Worm (Caenorhabditis elegans) whole organism, late embryonic: ENCODE data around the gene atg-16.2.
A peak's percentile ranks its signal among the peaks of the same experiment; 100 is the strongest.

Source experiments
- Y22D7AL.16 ChIP-seq: sonication (generic microtip); optimal IDR thresholded peaks from 2 replicates; lab custom pipeline; 2016; ENCODE audit warnings: missing genetic modification characterization, missing compliant biosample characterization
- ama-1 ChIP-seq: fragments of 150-350 bp; optimal IDR thresholded peaks from 2 replicates; lab custom pipeline; 2014
- ceh-14 ChIP-seq: sonication (generic microtip); optimal IDR thresholded peaks from 2 replicates; lab custom pipeline; 2016; ENCODE audit warnings: missing genotype, missing genetic modification characterization, missing compliant biosample characterization
- ceh-18 ChIP-seq: sonication (generic microtip); optimal IDR thresholded peaks from 2 replicates; lab custom pipeline; 2016; ENCODE audit warnings: missing genetic modification characterization, missing compliant biosample characterization
- ceh-19 ChIP-seq: fragments of 200-800 bp; sonication (Bioruptor generic); optimal IDR thresholded peaks from 2 replicates; lab custom pipeline; 2018; ENCODE audit warnings: mild to moderate bottlenecking, missing genetic modification characterization, missing compliant biosample characterization
- ceh-24 ChIP-seq: sonication (generic microtip); optimal IDR thresholded peaks from 2 replicates; lab custom pipeline; 2016; ENCODE audit warnings: mild to moderate bottlenecking, missing genetic modification characterization, missing compliant biosample characterization
- ceh-30 ChIP-seq: fragments of 150-350 bp; optimal IDR thresholded peaks from 2 replicates; lab custom pipeline; 2014; ENCODE audit warnings: missing biosample characterization, missing genetic modification characterization
- ceh-31 ChIP-seq: sonication (generic microtip); optimal IDR thresholded peaks from 2 replicates; lab custom pipeline; 2016; ENCODE audit warnings: missing genetic modification characterization, missing compliant biosample characterization
- ceh-48 ChIP-seq: sonication (generic microtip); optimal IDR thresholded peaks from 2 replicates; lab custom pipeline; 2016; ENCODE audit warnings: missing genetic modification characterization, inconsistent platforms, missing compliant biosample characterization
- ceh-9 ChIP-seq: sonication (generic microtip); optimal IDR thresholded peaks from 2 replicates; lab custom pipeline; 2016; ENCODE audit warnings: mild to moderate bottlenecking, missing genetic modification characterization, inconsistent platforms, missing compliant biosample characterization
- che-1 ChIP-seq: sonication (generic microtip); optimal IDR thresholded peaks from 2 replicates; lab custom pipeline; 2016; ENCODE audit warnings: mild to moderate bottlenecking, missing genetic modification characterization, missing compliant biosample characterization
- fax-1 ChIP-seq: sonication (generic microtip); optimal IDR thresholded peaks from 2 replicates; lab custom pipeline; 2016; ENCODE audit warnings: missing genotype, missing genetic modification characterization, missing compliant biosample characterization
- hlh-15 ChIP-seq: sonication (generic microtip); optimal IDR thresholded peaks from 2 replicates; lab custom pipeline; 2016; ENCODE audit warnings: missing genetic modification characterization, missing compliant biosample characterization
- hlh-30 ChIP-seq: sonication (generic microtip); optimal IDR thresholded peaks from 2 replicates; lab custom pipeline; 2017; ENCODE audit warnings: antibody characterized with exemption, missing genetic modification characterization, missing compliant biosample characterization; ENCODE audit not compliant: insufficient read depth
- hlh-6 ChIP-seq: sonication (generic microtip); optimal IDR thresholded peaks from 2 replicates; lab custom pipeline; 2016; ENCODE audit warnings: missing genotype, missing genetic modification characterization, missing compliant biosample characterization
- hlh-8 ChIP-seq: sonication (generic microtip); optimal IDR thresholded peaks from 2 replicates; lab custom pipeline; 2016; ENCODE audit warnings: missing genotype, missing genetic modification characterization, missing compliant biosample characterization
- lin-11 ChIP-seq: fragments of 200-800 bp; sonication (Bioruptor generic); optimal IDR thresholded peaks from 2 replicates; lab custom pipeline; 2018; ENCODE audit warnings: mild to moderate bottlenecking, missing genetic modification characterization, missing compliant biosample characterization
- nfya-1 ChIP-seq: sonication (generic microtip); optimal IDR thresholded peaks from 2 replicates; lab custom pipeline; 2017; ENCODE audit warnings: missing genetic modification characterization, mild to moderate bottlenecking, missing compliant biosample characterization, antibody characterized with exemption, moderate library complexity
- nhr-11 ChIP-seq: fragments of 150-350 bp; optimal IDR thresholded peaks from 2 replicates; lab custom pipeline; 2014; ENCODE audit warnings: missing biosample characterization, missing genetic modification characterization
- npax-4 ChIP-seq: sonication (generic microtip); optimal IDR thresholded peaks from 2 replicates; lab custom pipeline; 2016; ENCODE audit warnings: missing genetic modification characterization, missing compliant biosample characterization
- pag-3 ChIP-seq: sonication (generic microtip); optimal IDR thresholded peaks from 2 replicates; lab custom pipeline; 2016; ENCODE audit warnings: missing compliant biosample characterization, missing genetic modification characterization, borderline replicate concordance
- pat-9 ChIP-seq: fragments of 200-800 bp; sonication (Bioruptor generic); optimal IDR thresholded peaks from 2 replicates; lab custom pipeline; 2018; ENCODE audit warnings: mild to moderate bottlenecking, missing genetic modification characterization, moderate library complexity, missing compliant biosample characterization
- pax-1 ChIP-seq: fragments of 150-350 bp; optimal IDR thresholded peaks from 2 replicates; lab custom pipeline; 2014; ENCODE audit warnings: missing biosample characterization, missing genetic modification characterization
- ref-2 ChIP-seq: sonication (generic microtip); optimal IDR thresholded peaks from 2 replicates; lab custom pipeline; 2016; ENCODE audit warnings: missing genetic modification characterization, missing compliant biosample characterization
- rnt-1 ChIP-seq: sonication (generic microtip); optimal IDR thresholded peaks from 2 replicates; lab custom pipeline; 2016; ENCODE audit warnings: missing genetic modification characterization, missing compliant biosample characterization
- sdc-2 ChIP-seq: sonication (generic microtip); optimal IDR thresholded peaks from 2 replicates; lab custom pipeline; 2016; ENCODE audit warnings: missing genotype, missing genetic modification characterization, missing compliant biosample characterization
- sox-4 ChIP-seq: sonication (generic microtip); optimal IDR thresholded peaks from 2 replicates; lab custom pipeline; 2017; ENCODE audit warnings: mild to moderate bottlenecking, missing genetic modification characterization, inconsistent platforms, missing compliant biosample characterization
- tbx-2 ChIP-seq: sonication (generic microtip); optimal IDR thresholded peaks from 2 replicates; lab custom pipeline; 2016; ENCODE audit warnings: missing genetic modification characterization, missing compliant biosample characterization
- ttx-3 ChIP-seq: sonication (generic microtip); optimal IDR thresholded peaks from 2 replicates; lab custom pipeline; 2016; ENCODE audit warnings: missing genetic modification reagents, missing genetic modification characterization, missing compliant biosample characterization
- unc-55 ChIP-seq: sonication (generic microtip); optimal IDR thresholded peaks from 2 replicates; lab custom pipeline; 2017; ENCODE audit warnings: missing biosample characterization, missing genetic modification reagents, missing genetic modification characterization
- ztf-16 ChIP-seq: sonication (generic microtip); optimal IDR thresholded peaks from 2 replicates; lab custom pipeline; 2017; ENCODE audit warnings: missing genetic modification characterization, missing compliant biosample characterization

The atg-16.2 gene

DNA sequence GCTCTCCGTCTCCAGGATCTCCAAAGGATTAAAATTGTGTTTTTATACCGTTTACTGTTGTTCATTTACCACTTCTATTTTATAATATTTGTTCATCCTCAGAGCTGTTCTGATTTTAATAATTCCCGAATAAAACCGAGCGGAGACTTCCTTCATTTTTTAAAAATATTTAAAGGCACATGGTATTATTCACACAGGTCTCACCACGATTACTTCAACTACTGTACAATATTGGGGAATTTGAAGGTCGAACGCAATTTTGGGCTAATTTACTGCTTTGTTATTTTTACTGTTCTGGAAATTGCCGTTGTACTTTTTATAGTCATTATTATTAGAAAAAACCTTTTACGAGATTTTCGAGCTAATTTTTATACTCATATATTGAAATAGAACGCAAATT, 38.0 kb upstream of the atg-16.2 start:
- no peak for TF ChIP-seq ceh-19 (GFP tag; lab: Kevin White, UChicago)
- no peak for TF ChIP-seq ceh-31 (tag; lab: Kevin White, UChicago)
- TF ChIP-seq ceh-9 = no peak
- no peak for TF ChIP-seq rnt-1
- TF ChIP-seq lin-11 = no peak
- no peak for TF ChIP-seq ztf-16 (tag; lab: Kevin White, UChicago)

DNA sequence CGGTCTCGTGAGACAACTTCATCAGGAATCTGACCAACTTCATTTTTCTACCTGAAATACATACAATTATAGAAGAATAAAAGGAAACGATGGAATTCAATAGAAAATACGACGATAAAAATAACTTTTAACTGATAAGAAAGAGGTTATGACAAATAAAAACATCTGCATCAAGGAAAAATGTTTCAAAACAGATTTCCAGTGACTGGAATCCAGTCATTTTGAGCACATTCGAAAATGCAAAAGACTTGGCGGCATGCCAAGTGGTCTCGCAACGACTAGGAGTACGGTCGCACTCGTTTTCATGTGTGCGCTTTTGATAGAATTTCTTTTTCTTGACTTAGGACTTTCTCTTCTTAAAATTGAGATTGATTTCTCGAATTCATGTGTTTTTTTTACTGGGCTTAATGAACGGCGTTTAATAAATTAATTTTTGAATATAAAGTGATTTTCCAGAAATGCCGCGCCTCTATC, 36.6 kb upstream of the atg-16.2 start, which contains the start of the genes snr-3 and rsp-5:
TSS of gene snr-3 (minus strand) at position 51 of the 474 bp plus-strand sequence.
TSS of gene rsp-5 (plus strand) at position 455 of the 474 bp plus-strand sequence.
- TF ChIP-seq ref-2 (tag; lab: Kevin White, UChicago) (no peak), ceh-48 (tag; lab: Kevin White, UChicago) (no peak), hlh-6 (tag; lab: Kevin White, UChicago) (no peak), nhr-11 (no peak), tbx-2 (tag; lab: Kevin White, UChicago) (peak; percentile 8), ama-1 (lab: Kevin White, UChicago) (no peak), ztf-16 (tag; lab: Kevin White, UChicago) (no peak), sox-4 (tag; lab: Kevin White, UChicago) (no peak), fax-1 (tag; lab: Kevin White, UChicago) (no peak), ceh-24 (tag; lab: Kevin White, UChicago) (no peak), nfya-1 (tag; lab: Kevin White, UChicago) (peak; percentile 79), lin-11 (no peak), ttx-3 (tag; lab: Kevin White, UChicago) (no peak), hlh-30 (tag; lab: Kevin White, UChicago) (no peak)

DNA sequence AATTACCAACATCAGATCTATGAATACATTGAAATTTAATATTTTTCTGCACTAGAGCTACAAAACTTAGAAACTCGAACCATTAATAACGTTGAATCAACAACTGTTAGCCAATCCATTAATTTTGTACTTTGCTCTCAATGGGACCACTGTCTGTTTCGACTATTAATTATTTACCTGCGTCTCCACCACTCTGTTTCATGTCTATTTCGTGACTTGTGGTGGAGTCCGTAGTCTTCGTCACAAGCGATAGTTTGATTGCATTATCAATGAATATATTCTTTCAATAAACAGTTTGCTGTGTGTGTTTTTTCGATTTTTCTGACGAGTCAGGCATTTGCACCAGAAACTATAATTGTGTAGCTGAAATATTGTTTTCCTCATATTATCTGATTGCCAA, 33.2 kb upstream of the atg-16.2 start:
- TF ChIP-seq rnt-1 (peak; percentile 16), ceh-14 (no peak), unc-55 (GFP tag; lab: Kevin White, UChicago) (peak; percentile 31)

ce11 chrII:6484876-6485526, 31.8 kb upstream of the atg-16.2 start, which contains the start of the genes lido-16 and plpp-1.2:
TSS of gene lido-16 (minus strand) at chrII:6484976.
TSS of gene plpp-1.2 (plus strand) at chrII:6485476.
- TF ChIP-seq tbx-2 (tag; lab: Kevin White, UChicago) = no peak
- no peak for TF ChIP-seq hlh-30 (tag; lab: Kevin White, UChicago)
- TF ChIP-seq pax-1 = no peak
- TF ChIP-seq hlh-8 (tag; lab: Kevin White, UChicago) = no peak
- no peak for TF ChIP-seq pat-9 (tag; lab: Kevin White, UChicago)

ce11 chrII:6482762-6483161, 29.6 kb upstream of the atg-16.2 start:
- TF ChIP-seq sdc-2 (tag; lab: Kevin White, UChicago) = no peak
- peak; percentile 50 for TF ChIP-seq unc-55 (GFP tag; lab: Kevin White, UChicago)

- TF ChIP-seq unc-55 (GFP tag; lab: Kevin White, UChicago) (peak; percentile 39), tbx-2 (tag; lab: Kevin White, UChicago) (no peak), ceh-18 (peak; percentile 15), ceh-9 (no peak)
Measured at ce11 chrII:6482102-6482501, 28.9 kb upstream of the atg-16.2 start, which contains the start of gene del-10. TSS of gene del-10 (minus strand) at chrII:6482125.

DNA sequence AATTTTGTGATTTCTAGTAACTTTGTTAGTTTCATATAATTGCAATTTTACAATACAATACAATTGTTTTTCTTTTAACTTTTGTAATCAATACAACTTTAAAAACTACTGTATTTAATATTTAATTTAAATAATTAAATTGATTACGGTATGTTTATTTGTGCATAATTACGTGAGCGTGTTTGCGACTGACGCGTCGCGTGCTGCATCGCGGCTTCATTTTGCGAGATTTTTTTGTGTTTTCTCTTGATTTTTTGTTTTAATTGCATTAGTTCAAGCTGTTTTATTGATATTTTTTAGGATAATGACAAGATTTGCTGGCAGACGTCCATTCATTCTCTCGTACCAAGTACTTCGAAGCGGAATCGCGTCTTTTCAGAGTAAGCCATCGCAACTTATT, 23.5 kb upstream of the atg-16.2 start, which contains the start of gene T28D9.4:
TSS of gene T28D9.4 (plus strand) at position 301 of the 400 bp plus-strand sequence.
- TF ChIP-seq tbx-2 (tag; lab: Kevin White, UChicago) (no peak), hlh-15 (tag; lab: Kevin White, UChicago) (no peak), npax-4 (tag; lab: Kevin White, UChicago) (no peak), Y22D7AL.16 (tag; lab: Kevin White, UChicago) (no peak), ceh-18 (no peak), pag-3 (tag; lab: Kevin White, UChicago) (no peak), ceh-30 (tag; lab: Kevin White, UChicago) (no peak), che-1 (no peak)
